Worm (Caenorhabditis elegans) whole organism, early embryonic: ENCODE measurements around the gene rpl-9.

Source experiments
- B0310.2 ChIP-seq: sonication (generic microtip); optimal IDR thresholded peaks from 2 replicates; lab custom pipeline; 2016; ENCODE audit warnings: mild to moderate bottlenecking, missing genetic modification characterization, missing compliant biosample characterization
- F13C5.2 ChIP-seq: sonication (generic microtip); optimal IDR thresholded peaks from 2 replicates; lab custom pipeline; 2017; ENCODE audit warnings: mild to moderate bottlenecking, missing genetic modification characterization, inconsistent platforms, missing compliant biosample characterization
- aly-1 ChIP-seq: sonication (generic microtip); optimal IDR thresholded peaks from 2 replicates; lab custom pipeline; 2016; ENCODE audit warnings: missing genetic modification characterization, missing compliant biosample characterization
- ama-1 ChIP-seq: fragments of 150-350 bp; optimal IDR thresholded peaks from 2 replicates; lab custom pipeline; 2014
- ceh-13 ChIP-seq: fragments of 200-800 bp; sonication (Bioruptor generic); optimal IDR thresholded peaks from 2 replicates; lab custom pipeline; 2018; ENCODE audit warnings: mild to moderate bottlenecking, missing genetic modification characterization, missing compliant biosample characterization
- ceh-36 ChIP-seq: sonication (generic microtip); optimal IDR thresholded peaks from 2 replicates; lab custom pipeline; 2016; ENCODE audit warnings: missing genetic modification characterization, inconsistent platforms, missing compliant biosample characterization
- ets-7 ChIP-seq: sonication (generic microtip); optimal IDR thresholded peaks from 2 replicates; lab custom pipeline; 2016; ENCODE audit warnings: missing genotype, missing genetic modification characterization, missing compliant biosample characterization
- flt-1 ChIP-seq: fragments of 200-800 bp; sonication (Bioruptor generic); IDR thresholded peaks from 2 replicates; pipeline ENCODE4 v1.3.6; 2022; ENCODE audit warnings: missing genetic modification characterization, missing compliant biosample characterization
- hmbx-1 ChIP-seq: sonication (generic microtip); optimal IDR thresholded peaks from 2 replicates; lab custom pipeline; 2016; ENCODE audit warnings: mild to moderate bottlenecking, missing genetic modification characterization, missing compliant biosample characterization
- hmg-4 ChIP-seq: fragments of 200-800 bp; sonication (Bioruptor generic); optimal IDR thresholded peaks from 2 replicates; lab custom pipeline; 2018; ENCODE audit warnings: mild to moderate bottlenecking, missing genetic modification characterization, missing compliant biosample characterization
- hnd-1 ChIP-seq: sonication (generic microtip); optimal IDR thresholded peaks from 2 replicates; lab custom pipeline; 2016; ENCODE audit warnings: missing genetic modification characterization, missing compliant biosample characterization
- pes-1 ChIP-seq: fragments of 200-800 bp; sonication (Bioruptor generic); IDR thresholded peaks from 2 replicates; pipeline ENCODE4 v1.3.6; 2022; ENCODE audit warnings: missing genetic modification reagents, missing genetic modification characterization, missing compliant biosample characterization
- scrt-1 ChIP-seq: fragments of 200-800 bp; sonication (Bioruptor generic); IDR thresholded peaks from 2 replicates; pipeline ENCODE4 v1.3.6; 2022; ENCODE audit warnings: missing genetic modification characterization, missing compliant biosample characterization
- sea-1 ChIP-seq: fragments of 200-800 bp; sonication (Bioruptor generic); conservative IDR thresholded peaks from 2 replicates; pipeline ENCODE4 v1.3.6; 2022; ENCODE audit warnings: missing genetic modification characterization, missing compliant biosample characterization
- tbx-11 ChIP-seq: fragments of 200-800 bp; sonication (Bioruptor generic); IDR thresholded peaks from 2 replicates; pipeline ENCODE4 v1.3.6; 2022; ENCODE audit warnings: missing genetic modification characterization, missing compliant biosample characterization
- tbx-37 ChIP-seq: fragments of 200-800 bp; sonication (Bioruptor generic); conservative IDR thresholded peaks from 2 replicates; pipeline ENCODE4 v1.3.6; 2022; ENCODE audit warnings: missing genetic modification reagents, missing genetic modification characterization, missing compliant biosample characterization
- tra-4 ChIP-seq: sonication (generic microtip); optimal IDR thresholded peaks from 2 replicates; lab custom pipeline; 2017; ENCODE audit warnings: missing genetic modification characterization, missing compliant biosample characterization

The rpl-9 gene

DNA sequence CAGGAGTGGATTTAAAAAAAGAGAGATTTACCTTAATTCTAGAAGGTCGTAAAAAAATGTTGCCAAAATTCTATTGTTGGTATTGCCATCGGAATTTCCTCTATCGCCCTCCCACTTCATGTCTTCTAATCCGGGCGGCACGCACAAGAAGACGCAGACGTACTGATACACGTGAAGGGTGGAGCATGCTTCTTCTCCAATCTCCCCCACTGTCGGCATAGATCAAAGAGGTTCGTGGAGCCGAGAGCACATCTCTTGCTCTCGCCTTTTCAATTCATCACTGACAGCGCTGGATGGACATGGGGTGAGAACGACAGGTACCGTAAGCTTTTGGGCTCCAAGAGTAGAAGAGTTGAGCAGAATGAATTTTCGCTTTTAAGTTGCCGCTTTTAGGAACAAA is 36.1 kb downstream of the rpl-9 start, which contains the start of gene lin-39:
lin-39 (minus strand) TSS at position 74 of the 400 bp plus-strand sequence.
- TF ChIP-seq ama-1 = no peak
- TF ChIP-seq hnd-1 (tag; lab: Kevin White, UChicago) = no peak
- TF ChIP-seq F13C5.2 = no peak
- no peak for TF ChIP-seq pes-1 (GFP tag; lab: Robert Waterston, UW)
- TF ChIP-seq flt-1 (GFP tag; lab: Robert Waterston, UW) = no peak
- no peak for TF ChIP-seq ets-7 (tag; lab: Kevin White, UChicago)
- no peak for TF ChIP-seq ceh-36 (tag; lab: Kevin White, UChicago)

- TF ChIP-seq tbx-11 (GFP tag; lab: Robert Waterston, UW) (no peak), F13C5.2 (no peak), sea-1 (GFP tag; lab: Robert Waterston, UW) (no peak), aly-1 (no peak), ceh-13 (GFP tag; lab: Kevin White, UChicago) (no peak), pes-1 (GFP tag; lab: Robert Waterston, UW) (no peak), tbx-37 (GFP tag; lab: Robert Waterston, UW) (no peak)
These were observed 37.3 kb downstream of the rpl-9 start for ce11 chrIII:7535347-7535746.

DNA sequence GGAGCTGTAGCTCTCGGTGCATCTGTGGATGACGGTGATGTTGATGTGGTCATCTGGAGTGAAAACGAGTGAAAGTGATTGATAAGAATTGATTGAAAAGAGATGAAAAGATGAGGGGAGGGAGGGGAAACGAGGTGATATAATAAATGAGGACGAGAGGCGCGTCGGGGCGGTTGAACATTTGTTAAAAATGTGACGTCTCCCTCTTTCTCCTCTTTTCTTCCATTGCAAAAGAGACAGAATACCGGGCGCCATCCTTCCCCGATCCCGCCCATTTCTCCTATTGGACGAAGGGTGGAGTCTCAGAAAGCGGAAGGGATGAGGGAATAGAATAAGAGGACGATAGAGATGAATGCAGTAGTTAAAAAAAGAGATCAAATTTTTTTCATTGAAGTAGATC is 38.0 kb downstream of the rpl-9 start:
- no peak for TF ChIP-seq ama-1
- no peak for TF ChIP-seq aly-1
- TF ChIP-seq ets-7 (tag; lab: Kevin White, UChicago) = no peak
- TF ChIP-seq ceh-13 (GFP tag; lab: Kevin White, UChicago) = no peak
- TF ChIP-seq flt-1 (GFP tag; lab: Robert Waterston, UW) = no peak
- TF ChIP-seq pes-1 (GFP tag; lab: Robert Waterston, UW) = no peak
- TF ChIP-seq sea-1 (GFP tag; lab: Robert Waterston, UW) = no peak
- no peak for TF ChIP-seq scrt-1 (GFP tag; lab: Robert Waterston, UW)
- TF ChIP-seq tbx-37 (GFP tag; lab: Robert Waterston, UW) = no peak
- no peak for TF ChIP-seq hmbx-1 (tag; lab: Kevin White, UChicago)
- TF ChIP-seq ceh-36 (tag; lab: Kevin White, UChicago) = no peak
- no peak for TF ChIP-seq B0310.2 (tag; lab: Kevin White, UChicago)
- TF ChIP-seq hnd-1 (tag; lab: Kevin White, UChicago) = no peak

DNA sequence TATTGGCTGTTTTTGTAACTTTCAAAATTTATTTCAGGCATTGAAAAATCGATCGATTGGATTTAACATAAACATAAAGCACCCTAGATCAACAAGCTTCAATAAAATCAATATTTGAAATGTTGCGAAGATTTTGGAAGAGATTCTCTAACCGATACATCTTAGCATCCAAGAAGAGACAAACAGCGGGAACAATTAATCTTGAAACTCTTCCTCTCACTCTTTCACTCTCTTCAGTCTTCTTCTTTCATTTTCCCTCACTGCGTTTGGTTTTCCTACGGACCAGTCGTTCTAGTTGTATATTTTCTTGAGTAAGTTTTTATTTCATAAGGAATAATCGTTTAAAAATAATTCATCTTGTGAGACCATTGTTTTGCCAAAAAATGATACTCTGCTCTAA is 39.6 kb downstream of the rpl-9 start:
- no peak for TF ChIP-seq ama-1
- TF ChIP-seq flt-1 (GFP tag; lab: Robert Waterston, UW) = no peak
- TF ChIP-seq tra-4 (tag; lab: Kevin White, UChicago) = no peak
- TF ChIP-seq B0310.2 (tag; lab: Kevin White, UChicago) = no peak
- TF ChIP-seq sea-1 (GFP tag; lab: Robert Waterston, UW) = no peak
- no peak for TF ChIP-seq ceh-13 (GFP tag; lab: Kevin White, UChicago)
- TF ChIP-seq F13C5.2 = no peak
- no peak for TF ChIP-seq aly-1
- TF ChIP-seq tbx-11 (GFP tag; lab: Robert Waterston, UW) = no peak
- no peak for TF ChIP-seq hmg-4 (GFP tag; lab: Kevin White, UChicago)
- no peak for TF ChIP-seq tbx-37 (GFP tag; lab: Robert Waterston, UW)
- TF ChIP-seq scrt-1 (GFP tag; lab: Robert Waterston, UW) = no peak
- no peak for TF ChIP-seq pes-1 (GFP tag; lab: Robert Waterston, UW)
- no peak for TF ChIP-seq hmbx-1 (tag; lab: Kevin White, UChicago)
- no peak for TF ChIP-seq ets-7 (tag; lab: Kevin White, UChicago)
- no peak for TF ChIP-seq hnd-1 (tag; lab: Kevin White, UChicago)

- TF ChIP-seq scrt-1 (GFP tag; lab: Robert Waterston, UW) = no peak
- TF ChIP-seq B0310.2 (tag; lab: Kevin White, UChicago) = no peak
- no peak for TF ChIP-seq aly-1
- no peak for TF ChIP-seq ets-7 (tag; lab: Kevin White, UChicago)
- TF ChIP-seq hmg-4 (GFP tag; lab: Kevin White, UChicago) = no peak
- TF ChIP-seq ceh-36 (tag; lab: Kevin White, UChicago) = no peak
- TF ChIP-seq tbx-11 (GFP tag; lab: Robert Waterston, UW) = no peak
- no peak for TF ChIP-seq sea-1 (GFP tag; lab: Robert Waterston, UW)
These were observed 41.2 kb downstream of the rpl-9 start for ce11 chrIII:7531385-7531784.

- TF ChIP-seq hmbx-1 (tag; lab: Kevin White, UChicago) = no peak
- no peak for TF ChIP-seq ets-7 (tag; lab: Kevin White, UChicago)
- no peak for TF ChIP-seq tra-4 (tag; lab: Kevin White, UChicago)
These were observed 41.8 kb downstream of the rpl-9 start for ce11 chrIII:7530830-7531229.

DNA sequence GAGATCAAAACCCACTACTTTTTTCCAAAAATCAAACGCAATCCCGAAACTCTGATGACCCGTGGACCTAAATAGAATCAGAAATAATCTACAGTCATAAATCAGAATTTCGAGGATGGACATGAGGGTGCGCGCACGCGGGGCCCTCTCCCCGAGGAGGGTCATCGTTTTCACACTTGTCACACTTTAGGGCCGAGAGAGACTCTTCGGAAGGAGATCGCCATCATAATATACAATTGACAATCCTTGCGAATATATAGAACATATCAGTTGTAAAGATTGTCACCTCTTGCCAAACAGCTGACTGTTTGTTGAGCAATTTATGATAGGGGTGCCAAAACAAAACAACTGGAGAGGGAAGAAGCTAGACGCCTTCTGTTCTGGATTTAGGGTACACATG is 42.5 kb downstream of the rpl-9 start:
- no peak for TF ChIP-seq hmg-4 (GFP tag; lab: Kevin White, UChicago)
- TF ChIP-seq hmbx-1 (tag; lab: Kevin White, UChicago) = no peak
- TF ChIP-seq flt-1 (GFP tag; lab: Robert Waterston, UW) = no peak
- no peak for TF ChIP-seq tbx-11 (GFP tag; lab: Robert Waterston, UW)
- no peak for TF ChIP-seq F13C5.2
- TF ChIP-seq tbx-37 (GFP tag; lab: Robert Waterston, UW) = no peak
- no peak for TF ChIP-seq aly-1
- TF ChIP-seq ama-1 = no peak
- no peak for TF ChIP-seq ceh-36 (tag; lab: Kevin White, UChicago)
- TF ChIP-seq pes-1 (GFP tag; lab: Robert Waterston, UW) = no peak
- TF ChIP-seq ceh-13 (GFP tag; lab: Kevin White, UChicago) = no peak
- TF ChIP-seq sea-1 (GFP tag; lab: Robert Waterston, UW) = no peak
- TF ChIP-seq ets-7 (tag; lab: Kevin White, UChicago) = no peak

DNA sequence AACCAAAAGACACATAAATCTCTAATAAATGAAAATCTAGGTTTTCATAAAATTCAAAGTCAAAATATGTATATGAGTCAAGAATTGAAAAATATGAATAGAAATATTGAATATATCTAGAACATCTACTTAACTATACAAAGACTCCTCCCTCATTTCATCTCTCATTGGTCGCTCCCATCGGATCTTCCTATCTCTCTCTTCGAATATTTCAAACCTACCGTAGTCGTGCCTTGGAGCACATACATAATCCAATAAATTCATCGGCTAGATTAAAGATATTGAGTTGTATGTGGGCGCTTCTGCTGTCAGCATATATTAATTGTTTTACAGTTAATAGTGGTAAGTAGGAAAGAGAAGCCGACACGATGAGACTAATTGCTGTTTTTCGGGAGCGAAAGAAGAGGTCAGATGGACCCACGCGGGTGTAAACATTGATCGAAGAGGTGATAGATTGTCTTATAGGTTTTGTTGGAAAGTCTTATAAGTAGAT is 45.6 kb downstream of the rpl-9 start:
- TF ChIP-seq ceh-13 (GFP tag; lab: Kevin White, UChicago) (no peak), scrt-1 (GFP tag; lab: Robert Waterston, UW) (no peak), hnd-1 (tag; lab: Kevin White, UChicago) (no peak), ets-7 (tag; lab: Kevin White, UChicago) (no peak), ama-1 (no peak), aly-1 (no peak), hmbx-1 (tag; lab: Kevin White, UChicago) (no peak), flt-1 (GFP tag; lab: Robert Waterston, UW) (no peak), tra-4 (tag; lab: Kevin White, UChicago) (no peak), tbx-11 (GFP tag; lab: Robert Waterston, UW) (no peak), sea-1 (GFP tag; lab: Robert Waterston, UW) (no peak), tbx-37 (GFP tag; lab: Robert Waterston, UW) (no peak), B0310.2 (tag; lab: Kevin White, UChicago) (no peak)
